Fruit fly (Drosophila melanogaster): ENCODE measurements around the gene CG14683.

The CG14683 gene

dm6 chr3R:10655968-10656367 lies 40.5 kb upstream of the CG14683 start (continued):
- TF ChIP-seq Mad (GFP tag; optimal IDR thresholded peaks at IDR 0.05) (no peak), Doc3 (GFP tag; IDR thresholded peaks at IDR 0.05; ENCODE audit: partially characterized antibody) (no peak), gro (GFP tag; optimal IDR thresholded peaks at IDR 0.05) (no peak), gcm2 (GFP tag; optimal IDR thresholded peaks at IDR 0.05) (no peak), slp2 (GFP tag; optimal IDR thresholded peaks at IDR 0.05) (no peak), CG9609 (GFP tag; optimal IDR thresholded peaks at IDR 0.05) (no peak), gce (GFP tag; IDR thresholded peaks at IDR 0.05) (no peak), CG6791 (GFP tag; IDR thresholded peaks at IDR 0.05; ENCODE audit: partially characterized antibody) (no peak), CG13424 (tag; optimal IDR thresholded peaks at IDR 0.05) (no peak), CG14014 (GFP tag; IDR thresholded peaks at IDR 0.05) (no peak), CG13624 (GFP tag; optimal IDR thresholded peaks at IDR 0.05) (no peak), CG4820 (GFP tag; optimal IDR thresholded peaks at IDR 0.05) (no peak), ab (GFP tag; optimal IDR thresholded peaks at IDR 0.05) (no peak), kni (GFP tag; optimal IDR thresholded peaks at IDR 0.05) (no peak), CG8924 (tag; optimal IDR thresholded peaks at IDR 0.05) (no peak), YL-1 (GFP tag; optimal IDR thresholded peaks at IDR 0.05) (no peak), br (optimal IDR thresholded peaks at IDR 0.05) (no peak), CG34376 (GFP tag; optimal IDR thresholded peaks at IDR 0.05) (no peak), gsb-n (tag; optimal IDR thresholded peaks at IDR 0.05) (peak; percentile 35), Pdp1 (GFP tag; optimal IDR thresholded peaks at IDR 0.05) (peak; percentile 6 to 23), wdn (GFP tag; IDR thresholded peaks at IDR 0.05) (no peak), CG10274 (GFP tag; optimal IDR thresholded peaks at IDR 0.05) (no peak), CG7928 (GFP tag; optimal IDR thresholded peaks at IDR 0.05) (no peak), CG5180 (GFP tag; optimal IDR thresholded peaks at IDR 0.05) (no peak), Side (GFP tag; optimal IDR thresholded peaks at IDR 0.05) (peak; percentile 27), pros (GFP tag; optimal IDR thresholded peaks at IDR 0.05) (no peak), ttk (GFP tag; IDR thresholded peaks at IDR 0.05) (no peak), pum (GFP tag; optimal IDR thresholded peaks at IDR 0.05) (no peak), NC2β (GFP tag; optimal IDR thresholded peaks at IDR 0.05) (no peak), HmgZ (tag; optimal IDR thresholded peaks at IDR 0.05) (no peak), CG14860 (GFP tag; IDR thresholded peaks at IDR 0.05; ENCODE audit: partially characterized antibody) (no peak), CG17361 (GFP tag; IDR thresholded peaks at IDR 0.05) (peak; percentile 38; the same call in 1 of the 3 replicates), gcm (GFP tag; optimal IDR thresholded peaks at IDR 0.05) (no peak), C15 (GFP tag; IDR thresholded peaks at IDR 0.05) (no peak), vvl (GFP tag; IDR thresholded peaks at IDR 0.05) (peak; percentile 53; the same call in 1 of the 2 replicates), Lim3 (GFP tag; IDR thresholded peaks at IDR 0.05) (no peak), nerfin-2 (GFP tag; IDR thresholded peaks at IDR 0.05; ENCODE audit: partially characterized antibody) (no peak), so (GFP tag; IDR thresholded peaks at IDR 0.05) (0 out of 3 replicates have a peak, but pooled peaks have one; percentile 48), dmrt11E (tag; optimal IDR thresholded peaks at IDR 0.05) (peak; percentile 53), TFAM (GFP tag; optimal IDR thresholded peaks at IDR 0.05) (no peak), esg (GFP tag; conservative IDR thresholded peaks at IDR 0.05) (no peak), CoRest (tag; optimal IDR thresholded peaks at IDR 0.05) (peak; percentile 17), Gug (GFP tag; IDR thresholded peaks at IDR 0.05) (no peak), ranshi (GFP tag; IDR thresholded peaks at IDR 0.05) (no peak; the same call in 1 of the 2 replicates), Bgb (GFP tag; IDR thresholded peaks at IDR 0.05; ENCODE audit: partially characterized antibody) (no peak), Dref (GFP tag; IDR thresholded peaks at IDR 0.05) (no peak), CG13123 (GFP tag; optimal IDR thresholded peaks at IDR 0.05) (no peak), CG15479 (GFP tag; optimal IDR thresholded peaks at IDR 0.05) (no peak), CG6689 (GFP tag; IDR thresholded peaks at IDR 0.05) (peak; percentile 53), Fer2 (tag; optimal IDR thresholded peaks at IDR 0.05) (no peak), Neu2 (GFP tag; optimal IDR thresholded peaks at IDR 0.05; ENCODE audit: borderline replicate concordance) (no peak), CG1647 (GFP tag; optimal IDR thresholded peaks at IDR 0.05) (no peak)

Data from whole organism, embryonic.